Fruit fly (Drosophila melanogaster) whole organism, embryonic: ENCODE results near the gene CG33060.
A peak's percentile ranks its signal among the peaks of the same experiment; 100 is the strongest.

ENCODE experiments used
- ATbp ChIP-seq: fragments of 200-800 bp; sonication (Bioruptor generic); optimal IDR thresholded peaks from 2 replicates; lab custom pipeline; 2017; ENCODE audit warnings: missing biosample characterization, mild to moderate bottlenecking, missing genetic modification characterization, missing genetic modification reagents
- Bteb2 ChIP-seq: fragments of 200-800 bp; sonication (Bioruptor generic); optimal IDR thresholded peaks from 2 replicates; lab custom pipeline; 2016; ENCODE audit warnings: missing biosample characterization, missing genetic modification characterization
- CG10274 ChIP-seq: fragments of 200-800 bp; sonication (Bioruptor generic); optimal IDR thresholded peaks from 3 replicates; lab custom pipeline; 2017; ENCODE audit warnings: missing biosample characterization, mild to moderate bottlenecking, missing genetic modification characterization
- CG12659 ChIP-seq: fragments of 200-800 bp; sonication (Bioruptor generic); optimal IDR thresholded peaks from 3 replicates; lab custom pipeline; 2017; ENCODE audit warnings: mild to moderate bottlenecking, missing biosample characterization, missing genetic modification reagents, missing genetic modification characterization
- CG13424 ChIP-seq: fragments of 200-800 bp; sonication (Bioruptor generic); optimal IDR thresholded peaks from 2 replicates; lab custom pipeline; 2019; ENCODE audit warnings: missing biosample characterization, mild to moderate bottlenecking, missing genetic modification characterization, moderate library complexity
- CG14965 ChIP-seq: fragments of 200-800 bp; sonication (Bioruptor generic); optimal IDR thresholded peaks from 2 replicates; lab custom pipeline; 2016; ENCODE audit warnings: missing biosample characterization, missing genetic modification characterization, borderline replicate concordance
- CG15073 ChIP-seq: fragments of 200-800 bp; sonication (Bioruptor generic); optimal IDR thresholded peaks from 2 replicates; lab custom pipeline; 2016; ENCODE audit warnings: missing biosample characterization, missing genetic modification characterization
- CG15479 ChIP-seq: fragments of 200-800 bp; sonication (Bioruptor generic); optimal IDR thresholded peaks from 3 replicates; lab custom pipeline; 2019; ENCODE audit warnings: missing biosample characterization, mild to moderate bottlenecking, missing genetic modification characterization, moderate library complexity
- CG17359 ChIP-seq: fragments of 200-800 bp; sonication (Bioruptor generic); optimal IDR thresholded peaks from 3 replicates; lab custom pipeline; 2018; ENCODE audit warnings: missing biosample characterization, mild to moderate bottlenecking, missing genetic modification characterization, moderate library complexity
- CG17912 ChIP-seq: fragments of 200-800 bp; sonication (Bioruptor generic); optimal IDR thresholded peaks from 2 replicates; lab custom pipeline; 2018; ENCODE audit warnings: missing biosample characterization, mild to moderate bottlenecking, missing genetic modification characterization
- CG2202 ChIP-seq: fragments of 200-800 bp; sonication (Bioruptor generic); optimal IDR thresholded peaks from 2 replicates; lab custom pipeline; 2018; ENCODE audit warnings: missing biosample characterization, mild to moderate bottlenecking, missing genetic modification characterization
- CG3726 ChIP-seq: fragments of 200-800 bp; sonication (Bioruptor generic); IDR thresholded peaks from 3 replicates; pipeline ENCODE4, ENCODE4 v1.3.6; 2022; ENCODE audit warnings: missing biosample characterization, missing genetic modification characterization
- CG3838 ChIP-seq: fragments of 200-800 bp; sonication (Bioruptor generic); optimal IDR thresholded peaks from 3 replicates; lab custom pipeline; 2016; ENCODE audit warnings: missing biosample characterization, missing genetic modification characterization
- CG4707 ChIP-seq: fragments of 200-800 bp; sonication (Bioruptor generic); optimal IDR thresholded peaks from 2 replicates; lab custom pipeline; 2018; ENCODE audit warnings: missing biosample characterization, mild to moderate bottlenecking, missing genetic modification characterization, moderate library complexity
- CG6272 ChIP-seq: fragments of 200-800 bp; sonication (Bioruptor generic); IDR thresholded peaks from 2 replicates; pipeline ENCODE4 v1.3.6; 2022; ENCODE audit warnings: missing biosample characterization, missing genetic modification characterization
- CG6854 ChIP-seq: fragments of 200-800 bp; sonication (Bioruptor generic); optimal IDR thresholded peaks from 3 replicates; lab custom pipeline; 2017; ENCODE audit warnings: missing biosample characterization, mild to moderate bottlenecking, missing genetic modification characterization
- CG7928 ChIP-seq: fragments of 200-800 bp; sonication (Bioruptor generic); optimal IDR thresholded peaks from 2 replicates; lab custom pipeline; 2017; ENCODE audit warnings: missing biosample characterization, mild to moderate bottlenecking, missing genetic modification characterization
- CG8388 ChIP-seq: fragments of 200-800 bp; sonication (Bioruptor generic); optimal IDR thresholded peaks from 2 replicates; lab custom pipeline; 2019; ENCODE audit warnings: missing biosample characterization, mild to moderate bottlenecking, missing genetic modification characterization, moderate library complexity
- Dad ChIP-seq: fragments of 200-800 bp; sonication (Bioruptor generic); optimal IDR thresholded peaks from 3 replicates; lab custom pipeline; 2016; ENCODE audit warnings: missing biosample characterization, missing genetic modification characterization
- Dbx ChIP-seq: fragments of 200-800 bp; sonication (Bioruptor generic); IDR thresholded peaks from 3 replicates; pipeline ENCODE4 v1.3.6; 2022; ENCODE audit warnings: missing biosample characterization, missing genetic modification characterization
- E2f2 ChIP-seq: fragments of 200-800 bp; sonication (Bioruptor generic); IDR thresholded peaks from 2 replicates; pipeline ENCODE4 v1.3.6; 2022; ENCODE audit warnings: missing biosample characterization, missing genetic modification characterization
- HHEX ChIP-seq: fragments of 200-800 bp; sonication (Bioruptor generic); optimal IDR thresholded peaks from 3 replicates; lab custom pipeline; 2017; ENCODE audit warnings: missing biosample characterization, mild to moderate bottlenecking, missing genetic modification characterization, missing genetic modification reagents
- Hmr ChIP-seq: fragments of 200-800 bp; sonication (Bioruptor generic); optimal IDR thresholded peaks from 3 replicates; lab custom pipeline; 2017; ENCODE audit warnings: mild to moderate bottlenecking, missing biosample characterization, missing genetic modification reagents, missing genetic modification characterization
- Hmx ChIP-seq: fragments of 200-800 bp; sonication (Bioruptor generic); optimal IDR thresholded peaks from 2 replicates; lab custom pipeline; 2016; ENCODE audit warnings: missing biosample characterization, missing genetic modification characterization
- Hr3 ChIP-seq: fragments of 200-800 bp; sonication (Bioruptor generic); optimal IDR thresholded peaks from 3 replicates; lab custom pipeline; 2016; ENCODE audit warnings: missing biosample characterization, missing genetic modification characterization
- Lpt ChIP-seq: fragments of >200 bp; optimal IDR thresholded peaks from 2 replicates; lab custom pipeline; 2018; ENCODE audit warnings: missing biosample characterization, missing genetic modification characterization
- MTF-1 ChIP-seq: fragments of 200-800 bp; sonication (Bioruptor generic); optimal IDR thresholded peaks from 2 replicates; lab custom pipeline; 2018; ENCODE audit warnings: missing biosample characterization, mild to moderate bottlenecking, missing genetic modification characterization, borderline replicate concordance
- Meics ChIP-seq: fragments of 200-800 bp; sonication (Bioruptor generic); optimal IDR thresholded peaks from 2 replicates; lab custom pipeline; 2017; ENCODE audit warnings: missing biosample characterization, mild to moderate bottlenecking, missing genetic modification characterization
- Myb ChIP-seq: fragments of 200-800 bp; sonication (Bioruptor generic); optimal IDR thresholded peaks from 2 replicates; lab custom pipeline; 2016; ENCODE audit warnings: missing biosample characterization, missing genetic modification characterization
- NC2β ChIP-seq: fragments of 200-800 bp; sonication (Bioruptor generic); optimal IDR thresholded peaks from 2 replicates; lab custom pipeline; 2016; ENCODE audit warnings: missing biosample characterization, missing genetic modification characterization
- Oli ChIP-seq: fragments of 200-800 bp; sonication (Bioruptor generic); optimal IDR thresholded peaks from 2 replicates; lab custom pipeline; 2018; ENCODE audit warnings: missing biosample characterization, mild to moderate bottlenecking, missing genetic modification characterization, moderate library complexity
- Sry-δ ChIP-seq: fragments of 200-800 bp; sonication (Bioruptor generic); optimal IDR thresholded peaks from 2 replicates; lab custom pipeline; 2016; ENCODE audit warnings: missing biosample characterization, missing genetic modification characterization
- ase ChIP-seq: fragments of 200-800 bp; sonication (Bioruptor generic); IDR thresholded peaks from 3 replicates; pipeline ENCODE4 v1.3.6; 2022; ENCODE audit warnings: missing biosample characterization, missing genetic modification characterization
- bab2 ChIP-seq: fragments of 200-800 bp; sonication (Bioruptor generic); optimal IDR thresholded peaks from 2 replicates; lab custom pipeline; 2016; ENCODE audit warnings: missing biosample characterization, missing genetic modification characterization
- dimm ChIP-seq: fragments of 200-800 bp; sonication (Bioruptor generic); IDR thresholded peaks from 2 replicates; pipeline ENCODE4 v1.3.6; 2022; ENCODE audit warnings: missing biosample characterization, missing genetic modification characterization
- dmrt99B ChIP-seq: fragments of 200-800 bp; sonication (Bioruptor generic); optimal IDR thresholded peaks from 2 replicates; lab custom pipeline; 2018; ENCODE audit warnings: missing biosample characterization, mild to moderate bottlenecking, missing genetic modification characterization, moderate library complexity
- dpn ChIP-seq, 2 experiments: fragments of 200-800 bp; sonication (Bioruptor generic); optimal IDR thresholded peaks; 3 replicates each; lab custom pipeline; 2016; ENCODE audit warnings: missing biosample characterization in 2 of 2, missing genetic modification characterization in 2 of 2
- fru ChIP-seq: fragments of >200 bp; optimal IDR thresholded peaks from 2 replicates; lab custom pipeline; 2017
- gro ChIP-seq: fragments of 200-800 bp; sonication (Bioruptor generic); optimal IDR thresholded peaks from 2 replicates; lab custom pipeline; 2016; ENCODE audit warnings: missing biosample characterization, missing genetic modification characterization
- jing ChIP-seq: fragments of 200-800 bp; sonication (Bioruptor generic); optimal IDR thresholded peaks from 2 replicates; lab custom pipeline; 2018; ENCODE audit warnings: missing biosample characterization, mild to moderate bottlenecking, missing genetic modification characterization
- jumu ChIP-seq: fragments of 200-800 bp; sonication (Bioruptor generic); optimal IDR thresholded peaks from 3 replicates; lab custom pipeline; 2016; ENCODE audit warnings: missing biosample characterization, missing genetic modification characterization
- kah ChIP-seq: fragments of 200-800 bp; sonication (Bioruptor generic); optimal IDR thresholded peaks from 2 replicates; lab custom pipeline; 2018; ENCODE audit warnings: missing biosample characterization, mild to moderate bottlenecking, missing genetic modification characterization
- lmd ChIP-seq: fragments of 200-800 bp; sonication (Bioruptor generic); IDR thresholded peaks from 2 replicates; pipeline ENCODE4 v1.3.6; 2022; ENCODE audit warnings: missing biosample characterization, missing genetic modification characterization
- mirr ChIP-seq: fragments of 200-800 bp; sonication (Bioruptor generic); optimal IDR thresholded peaks from 3 replicates; lab custom pipeline; 2018; ENCODE audit warnings: missing biosample characterization, mild to moderate bottlenecking, missing genetic modification characterization
- onecut ChIP-seq: fragments of 200-800 bp; sonication (Bioruptor generic); IDR thresholded peaks from 2 replicates; pipeline ENCODE4 v1.3.6; 2022; ENCODE audit warnings: missing biosample characterization, missing genetic modification characterization
- pros ChIP-seq: fragments of 200-800 bp; sonication (Bioruptor generic); optimal IDR thresholded peaks from 3 replicates; lab custom pipeline; 2019; ENCODE audit warnings: missing biosample characterization, mild to moderate bottlenecking, missing genetic modification characterization, moderate library complexity
- ranshi ChIP-seq: fragments of 200-800 bp; sonication (Bioruptor generic); IDR thresholded peaks from 2 replicates; pipeline ENCODE4 v1.3.6; 2022; ENCODE audit warnings: missing biosample characterization, missing genetic modification characterization
- tap ChIP-seq: fragments of 200-800 bp; optimal IDR thresholded peaks from 3 replicates; lab custom pipeline; 2019; ENCODE audit warnings: missing biosample characterization, mild to moderate bottlenecking, missing genetic modification characterization, moderate library complexity
- tll ChIP-seq, 2 experiments: fragments of 200-800 bp in 1 of 2; fragments of >200 bp in 1 of 2; sonication (Bioruptor generic) in 1 of 2; optimal IDR thresholded peaks; 2 replicates each; lab custom pipeline; 2017 to 2019; ENCODE audit warnings: missing biosample characterization in 2 of 2, missing genetic modification characterization in 2 of 2, mild to moderate bottlenecking in 1 of 2, moderate library complexity in 1 of 2
- trh ChIP-seq: fragments of 200-800 bp; sonication (Bioruptor generic); optimal IDR thresholded peaks from 2 replicates; lab custom pipeline; 2016; ENCODE audit warnings: missing biosample characterization, missing genetic modification characterization
- zf30C ChIP-seq: fragments of 200-800 bp; sonication (Bioruptor generic); optimal IDR thresholded peaks from 3 replicates; lab custom pipeline; 2018; ENCODE audit warnings: missing biosample characterization, mild to moderate bottlenecking, missing genetic modification characterization

Gene CG33060

DNA sequence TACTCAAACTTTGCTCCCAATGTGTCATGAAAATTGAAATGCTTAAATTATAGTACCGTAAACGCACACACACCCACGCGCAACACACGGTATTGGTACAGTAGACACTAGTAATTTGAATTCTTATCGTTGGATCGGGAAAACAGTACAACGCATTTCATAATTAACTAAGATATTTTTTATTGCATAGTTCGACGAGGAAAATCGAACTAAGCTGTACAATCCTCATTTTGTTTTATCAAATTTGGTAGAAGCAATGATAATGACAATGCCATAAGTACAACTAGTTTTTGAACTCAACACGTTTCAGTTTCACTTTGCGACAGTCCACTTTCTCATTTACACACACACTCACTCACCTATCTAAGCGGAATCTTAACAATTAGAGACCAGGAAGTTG, 49.9 kb downstream of the CG33060 start (continued):
- TF ChIP-seq CG6854 (GFP tag; lab: Kevin White, UChicago): peak; percentile 69
- TF ChIP-seq ranshi (GFP tag; lab: Robert Waterston, UW): 0 out of 2 replicates have a peak, but pooled peaks have one; percentile 21
- TF ChIP-seq Dbx (GFP tag; lab: Robert Waterston, UW): 0 out of 3 replicates have a peak, but pooled peaks have one; percentile 51
- peak; percentile 62 for TF ChIP-seq CG12659
- TF ChIP-seq Hmx (GFP tag; lab: Kevin White, UChicago): peak; percentile 5
- TF ChIP-seq Sry-δ (GFP tag; lab: Kevin White, UChicago): no peak
- TF ChIP-seq CG8388 (GFP tag; lab: Kevin White, UChicago): peak; percentile 57
- peak; percentile 72 for TF ChIP-seq Oli (tag; lab: Kevin White, UChicago)
- TF ChIP-seq gro: peak; percentile 83
- TF ChIP-seq Meics (GFP tag; lab: Kevin White, UChicago): peak; percentile 69
- peak; percentile 77 for TF ChIP-seq CG17359 (tag; lab: Kevin White, UChicago)
- 0 out of 2 replicates have a peak, but pooled peaks have one; percentile 28 for TF ChIP-seq E2f2 (GFP tag; lab: Robert Waterston, UW)
- TF ChIP-seq bab2: peak; percentile 61
- no peak for TF ChIP-seq dimm (GFP tag; lab: Robert Waterston, UW)
- peak; percentile 0 for TF ChIP-seq pros (GFP tag; lab: Kevin White, UChicago)
- peak; percentile 45 for TF ChIP-seq CG7928 (GFP tag; lab: Kevin White, UChicago)
- TF ChIP-seq zf30C (GFP tag; lab: Kevin White, UChicago): no peak
- TF ChIP-seq mirr (GFP tag; lab: Kevin White, UChicago): no peak
- TF ChIP-seq trh: no peak
- TF ChIP-seq Bteb2 (GFP tag; lab: Kevin White, UChicago): peak; percentile 43
- TF ChIP-seq Hr3 (GFP tag; lab: Kevin White, UChicago): peak; percentile 53
- no peak for TF ChIP-seq CG15073
- TF ChIP-seq NC2β (GFP tag; lab: Kevin White, UChicago): peak; percentile 14
- TF ChIP-seq dmrt99B (tag; lab: Kevin White, UChicago): peak; percentile 80
- peak; percentile 65 for TF ChIP-seq HHEX (GFP tag; lab: Kevin White, UChicago)
- no peak; the same call in 2 of the 3 replicates for TF ChIP-seq ase (GFP tag; lab: Robert Waterston, UW)
- peak; percentile 45 for TF ChIP-seq CG10274 (GFP tag; lab: Kevin White, UChicago)
- TF ChIP-seq Myb: no peak
- peak; percentile 57 for TF ChIP-seq jumu (GFP tag; lab: Kevin White, UChicago)
- no peak for TF ChIP-seq onecut (GFP tag; lab: Robert Waterston, UW)
- no peak; the same call in 1 of the 2 replicates for TF ChIP-seq lmd
- peak; percentile 41 for TF ChIP-seq MTF-1 (GFP tag; lab: Kevin White, UChicago)
- peak; percentile 28 for TF ChIP-seq CG2202 (tag; lab: Kevin White, UChicago)
- TF ChIP-seq CG13424 (tag; lab: Kevin White, UChicago): peak; percentile 79
- TF ChIP-seq CG15479 (GFP tag; lab: Kevin White, UChicago): peak; percentile 20
- TF ChIP-seq CG3726 (GFP tag; lab: Robert Waterston, UW): no peak
- TF ChIP-seq CG6272 (GFP tag; lab: Robert Waterston, UW): no peak
- TF ChIP-seq CG3838 (GFP tag; lab: Kevin White, UChicago): no peak
- peak; percentile 71 for TF ChIP-seq Hmr (GFP tag; lab: Kevin White, UChicago)
- TF ChIP-seq ATbp (GFP tag; lab: Kevin White, UChicago): no peak
- TF ChIP-seq fru (lab: Kevin White, UChicago): no peak
- TF ChIP-seq tll (GFP tag; optimal IDR thresholded peaks at IDR 0.05; lab: Kevin White, UChicago): no peak
- no peak for TF ChIP-seq Lpt (GFP tag; lab: Kevin White, UChicago)
- peak; percentile 16 for TF ChIP-seq kah (GFP tag; lab: Kevin White, UChicago)
- TF ChIP-seq CG14965 (GFP tag; lab: Kevin White, UChicago): no peak
- no peak for TF ChIP-seq Dad
- peak; percentile 16 for TF ChIP-seq CG4707 (GFP tag; lab: Kevin White, UChicago)
- TF ChIP-seq jing (GFP tag; lab: Kevin White, UChicago): no peak
- TF ChIP-seq CG17912: no peak
- TF ChIP-seq tap (tag; lab: Kevin White, UChicago): peak; percentile 75
- TF ChIP-seq dpn (GFP tag; optimal IDR thresholded peaks at IDR 0.05; lab: Kevin White, UChicago): peak; percentile 62 to 65
